Worm (Caenorhabditis elegans): ENCODE results near the gene B0524.3.

B0524.3 gene

ce11 chrIII:1923419-1924318, 36.2 kb downstream of the B0524.3 start (continued):
- TF ChIP-seq ceh-40 (GFP tag; IDR thresholded peaks at IDR 0.05) (no peak), him-1 (tag; optimal IDR thresholded peaks at IDR 0.05) (no peak), cebp-1 (GFP tag; IDR thresholded peaks at IDR 0.05) (0 out of 2 replicates have a peak, but pooled peaks have one; percentile 9), cebp-1 (tag; optimal IDR thresholded peaks at IDR 0.05) (peak; percentile 85), C06A6.2 (GFP tag; conservative IDR thresholded peaks at IDR 0.05) (peak; percentile 83), nhr-27 (tag; optimal IDR thresholded peaks at IDR 0.05) (peak; percentile 7), lsl-1 (GFP tag; optimal IDR thresholded peaks at IDR 0.05) (no peak), zim-3 (tag; optimal IDR thresholded peaks at IDR 0.05) (no peak), ceh-27 (GFP tag; optimal IDR thresholded peaks at IDR 0.05) (peak; percentile 93), B0035.1 (tag; optimal IDR thresholded peaks at IDR 0.05) (peak; percentile 52), ztf-6 (GFP tag; IDR thresholded peaks at IDR 0.05) (0 out of 2 replicates have a peak, but pooled peaks have one; percentile 43), lin-26 (GFP tag; IDR thresholded peaks at IDR 0.05) (peak; percentile 79), B0336.3 (GFP tag; IDR thresholded peaks at IDR 0.05) (peak; percentile 72), tbp1 (GFP tag; optimal IDR thresholded peaks at IDR 0.05) (peak; percentile 52)

ce11 chrIII:1925048-1925537, 37.6 kb downstream of the B0524.3 start:
- TF ChIP-seq ets-4 (GFP tag; optimal IDR thresholded peaks at IDR 0.05) (peak; percentile 87), nfyb-1 (GFP tag; IDR thresholded peaks at IDR 0.05) (peak; percentile 94), C06A6.2 (GFP tag; conservative IDR thresholded peaks at IDR 0.05) (peak; percentile 93), B0336.3 (GFP tag; IDR thresholded peaks at IDR 0.05) (peak; percentile 96), F49E8.2 (tag; optimal IDR thresholded peaks at IDR 0.05; ENCODE audit: insufficient read depth) (no peak), hmg-1.2 (GFP tag; IDR thresholded peaks at IDR 0.05) (peak; percentile 79), let-607 (tag; optimal IDR thresholded peaks at IDR 0.05) (peak; percentile 69 to 89), K11D2.4 (GFP tag; IDR thresholded peaks at IDR 0.05) (peak; percentile 91), tbp1 (GFP tag; optimal IDR thresholded peaks at IDR 0.05) (peak; percentile 62), snpc-1.3 (tag; optimal IDR thresholded peaks at IDR 0.05; ENCODE audit: insufficient read depth) (no peak), K12H6.12 (tag; optimal IDR thresholded peaks at IDR 0.05) (peak; percentile 93), hlh-12 (tag; optimal IDR thresholded peaks at IDR 0.05) (no peak), sea-2 (GFP tag; IDR thresholded peaks at IDR 0.05) (0 out of 2 replicates have a peak, but pooled peaks have one; percentile 29), lag-1 (GFP tag; IDR thresholded peaks at IDR 0.05) (peak; percentile 80; the same call in 1 of the 2 replicates), bed-2 (GFP tag; IDR thresholded peaks at IDR 0.05) (no peak), somi-1 (GFP tag; optimal IDR thresholded peaks at IDR 0.05) (peak; percentile 99), ekl-4 (GFP tag; IDR thresholded peaks at IDR 0.05) (0 out of 2 replicates have a peak, but pooled peaks have one; percentile 55), zfh-2 (GFP tag; conservative IDR thresholded peaks at IDR 0.05) (peak; percentile 97), rpc-1 (optimal IDR thresholded peaks at IDR 0.05) (no peak), rpc-1 (tag; optimal IDR thresholded peaks at IDR 0.05) (no peak), T26A5.8 (tag; optimal IDR thresholded peaks at IDR 0.05) (no peak), repo-1 (tag; optimal IDR thresholded peaks at IDR 0.05) (peak; percentile 71), atf-7 (tag; optimal IDR thresholded peaks at IDR 0.05) (peak; percentile 97), egl-44 (GFP tag; IDR thresholded peaks at IDR 0.05) (peak; percentile 84), sptf-2 (GFP tag; optimal IDR thresholded peaks at IDR 0.05) (no peak), attf-5 (GFP tag; optimal IDR thresholded peaks at IDR 0.05) (peak; percentile 92), rcor-1 (GFP tag; IDR thresholded peaks at IDR 0.05) (peak; percentile 28; the same call in 1 of the 2 replicates), B0035.1 (tag; optimal IDR thresholded peaks at IDR 0.05) (peak; percentile 84), pha-4 (tag; optimal IDR thresholded peaks at IDR 0.05) (peak; percentile 88), nhr-90 (tag; optimal IDR thresholded peaks at IDR 0.05) (peak; percentile 89), die-1 (tag; optimal IDR thresholded peaks at IDR 0.05) (peak; percentile 79), nfya-1 (tag; optimal IDR thresholded peaks at IDR 0.05; ENCODE audit: borderline replicate concordance, insufficient read depth) (no peak), T07F8.4 (tag; optimal IDR thresholded peaks at IDR 0.05) (peak; percentile 55), D2030.7 (GFP tag; IDR thresholded peaks at IDR 0.05) (no peak), nhr-120 (GFP tag; IDR thresholded peaks at IDR 0.05) (no peak)
